Fruit fly (Drosophila melanogaster) whole organism, pupa: ENCODE results near the gene Iru.

ENCODE experiments used
- CG13204 ChIP-seq: fragments of 200-800 bp; sonication (Bioruptor generic); optimal IDR thresholded peaks from 2 replicates; lab custom pipeline; 2018; ENCODE audit warnings: missing biosample characterization, mild to moderate bottlenecking, missing genetic modification characterization, moderate library complexity
- Pif1A ChIP-seq: fragments of 200-800 bp; sonication (Bioruptor generic); optimal IDR thresholded peaks from 3 replicates; lab custom pipeline; 2016; ENCODE audit warnings: missing biosample characterization, missing genetic modification characterization
- Pif1B ChIP-seq: fragments of 200-800 bp; sonication (Bioruptor generic); optimal IDR thresholded peaks from 3 replicates; lab custom pipeline; 2016; ENCODE audit warnings: missing biosample characterization, missing genetic modification characterization

DNA sequence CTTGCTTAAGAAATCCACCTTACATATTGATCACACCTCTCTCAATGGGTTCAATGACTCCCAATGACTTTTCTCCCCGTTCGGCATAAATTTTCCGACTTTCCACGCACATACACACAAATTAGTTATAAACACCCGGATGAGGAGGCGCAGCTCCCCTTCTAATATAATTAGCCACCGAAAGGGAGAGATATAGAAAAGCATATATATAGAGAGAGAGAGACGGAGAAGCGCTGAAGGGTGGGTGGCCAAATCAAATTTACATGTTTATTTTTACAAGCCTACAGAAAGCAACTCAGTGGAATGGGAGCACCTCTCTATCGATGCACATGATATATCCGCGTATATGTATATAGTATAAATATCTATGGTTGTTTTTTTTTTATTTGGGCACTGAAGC, 22.4 kb downstream of the Iru start:
- TF ChIP-seq Pif1A (GFP tag; lab: Kevin White, UChicago) (no peak), Pif1B (GFP tag; lab: Kevin White, UChicago) (no peak), CG13204 (GFP tag; lab: Kevin White, UChicago) (no peak)
